Worm (Caenorhabditis elegans) whole organism, L4 larva: ENCODE results near the gene T09B9.4.

Experiments
- F10B5.3 ChIP-seq: sonication (generic microtip); optimal IDR thresholded peaks from 2 replicates; lab custom pipeline; 2016; ENCODE audit warnings: mild to moderate bottlenecking, missing genetic modification characterization, missing compliant biosample characterization
- F37D6.2 ChIP-seq: sonication (generic microtip); optimal IDR thresholded peaks from 2 replicates; lab custom pipeline; 2016; ENCODE audit warnings: mild to moderate bottlenecking, missing genetic modification characterization, missing compliant biosample characterization
- T20F7.1 ChIP-seq: fragments of 200-800 bp; sonication (Bioruptor generic); optimal IDR thresholded peaks from 2 replicates; lab custom pipeline; 2018; ENCODE audit warnings: mild to moderate bottlenecking, missing genetic modification characterization, missing compliant biosample characterization
- T26A8.4 ChIP-seq: fragments of 200-800 bp; sonication (Bioruptor generic); IDR thresholded peaks from 2 replicates; pipeline ENCODE4 v1.3.6; 2022; ENCODE audit warnings: missing genetic modification characterization, missing compliant biosample characterization
- Y48G9A.11 ChIP-seq: fragments of 200-800 bp; sonication (Bioruptor generic); IDR thresholded peaks from 2 replicates; pipeline ENCODE4 v1.3.6; 2022; ENCODE audit warnings: missing genetic modification reagents, missing genetic modification characterization, missing compliant biosample characterization
- Y5F2A.4 ChIP-seq: fragments of 200-800 bp; sonication (Bioruptor generic); optimal IDR thresholded peaks from 2 replicates; lab custom pipeline; 2018; ENCODE audit warnings: mild to moderate bottlenecking, missing genetic modification characterization, missing compliant biosample characterization
- ZK546.5 ChIP-seq, 2 experiments: sonication (generic microtip); optimal IDR thresholded peaks; 2 replicates each; lab custom pipeline; 2017; ENCODE audit warnings: missing biosample characterization in 2 of 2, missing genetic modification characterization in 2 of 2
- aly-2 ChIP-seq: sonication (generic microtip); optimal IDR thresholded peaks from 2 replicates; lab custom pipeline; 2018; ENCODE audit warnings: missing biosample characterization, missing genetic modification characterization
- arid-1 ChIP-seq: fragments of 200-800 bp; sonication (Bioruptor generic); conservative IDR thresholded peaks from 2 replicates; pipeline ENCODE4 v1.3.6; 2022; ENCODE audit warnings: missing genetic modification reagents, missing genetic modification characterization, missing compliant biosample characterization
- ceh-20 ChIP-seq: fragments of 200-800 bp; sonication (Bioruptor generic); IDR thresholded peaks from 2 replicates; pipeline ENCODE4 v1.3.6; 2022; ENCODE audit warnings: missing genetic modification reagents, missing genetic modification characterization, missing compliant biosample characterization
- ceh-28 ChIP-seq: fragments of 150-350 bp; optimal IDR thresholded peaks from 2 replicates; lab custom pipeline; 2014; ENCODE audit warnings: missing biosample characterization, missing genetic modification reagents, missing genetic modification characterization
- ceh-62 ChIP-seq: sonication (generic microtip); optimal IDR thresholded peaks from 2 replicates; lab custom pipeline; 2017; ENCODE audit warnings: missing biosample characterization, missing genetic modification characterization
- ces-1 ChIP-seq: fragments of 150-350 bp; sonication (generic microtip); optimal IDR thresholded peaks from 4 replicates; lab custom pipeline; 2014; ENCODE audit warnings: missing biosample characterization, missing genetic modification reagents, missing genetic modification characterization
- cey-2 ChIP-seq: sonication (generic microtip); optimal IDR thresholded peaks from 3 replicates; lab custom pipeline; 2017; ENCODE audit warnings: missing genetic modification characterization, mild to moderate bottlenecking, missing compliant biosample characterization, antibody characterized with exemption, borderline replicate concordance; ENCODE audit not compliant: insufficient read depth
- ctbp-1 ChIP-seq: fragments of 200-800 bp; sonication (Bioruptor generic); IDR thresholded peaks from 2 replicates; pipeline ENCODE4 v1.3.6; 2022; ENCODE audit warnings: missing genetic modification reagents, missing genetic modification characterization, missing compliant biosample characterization
- daf-16 ChIP-seq, 3 experiments: sonication (generic microtip); optimal IDR thresholded peaks; 2 replicates each; lab custom pipeline; 2016 to 2017; ENCODE audit warnings: missing genetic modification characterization in 3 of 3, missing genetic modification reagents in 3 of 3, mild to moderate bottlenecking in 2 of 3, missing compliant biosample characterization in 2 of 3, missing biosample characterization in 1 of 3, moderate library complexity in 1 of 3
- daf-19 ChIP-seq: fragments of 200-800 bp; sonication (Bioruptor generic); conservative IDR thresholded peaks from 2 replicates; pipeline ENCODE4 v1.3.6; 2022; ENCODE audit warnings: missing genetic modification characterization, missing compliant biosample characterization
- fkh-10 ChIP-seq: fragments of 150-350 bp; optimal IDR thresholded peaks from 2 replicates; lab custom pipeline; 2014; ENCODE audit warnings: missing biosample characterization, missing genetic modification reagents, missing genetic modification characterization
- fos-1 ChIP-seq: fragments of 150-350 bp; optimal IDR thresholded peaks from 2 replicates; lab custom pipeline; 2014; ENCODE audit warnings: missing biosample characterization, missing genetic modification characterization
- hlh-11 ChIP-seq: fragments of 200-800 bp; sonication (Bioruptor generic); optimal IDR thresholded peaks from 2 replicates; lab custom pipeline; 2018; ENCODE audit warnings: mild to moderate bottlenecking, missing genetic modification characterization, missing compliant biosample characterization
- jun-1 ChIP-seq: fragments of 150-350 bp; optimal IDR thresholded peaks from 2 replicates; lab custom pipeline; 2014; ENCODE audit warnings: missing biosample characterization, missing genetic modification reagents, missing genetic modification characterization
- lin-38 ChIP-seq: fragments of 200-800 bp; sonication (Bioruptor generic); IDR thresholded peaks from 2 replicates; pipeline ENCODE4 v1.3.6; 2022; ENCODE audit warnings: missing genetic modification reagents, missing genetic modification characterization, missing compliant biosample characterization
- lin-39 ChIP-seq: fragments of 150-350 bp; optimal IDR thresholded peaks from 2 replicates; lab custom pipeline; 2014; ENCODE audit warnings: missing biosample characterization, missing genetic modification reagents, missing genetic modification characterization
- lsy-2 ChIP-seq, 2 experiments: fragments of 150-350 bp in 1 of 2; sonication (generic microtip) in 1 of 2; optimal IDR thresholded peaks; 2 replicates each; lab custom pipeline; 2014 to 2017; ENCODE audit warnings: missing biosample characterization in 2 of 2, missing genetic modification characterization in 2 of 2
- madf-9 ChIP-seq: fragments of 200-800 bp; sonication (Bioruptor generic); conservative IDR thresholded peaks from 2 replicates; pipeline ENCODE4 v1.3.6; 2022; ENCODE audit warnings: missing genetic modification reagents, missing genetic modification characterization, missing compliant biosample characterization
- mdl-1 ChIP-seq, 2 experiments: fragments of 150-350 bp in 1 of 2; sonication (generic microtip) in 1 of 2; optimal IDR thresholded peaks; 2 replicates each; lab custom pipeline; 2014 to 2017; ENCODE audit warnings: missing biosample characterization in 2 of 2, missing genetic modification characterization in 2 of 2
- mdt-29 ChIP-seq: fragments of 200-800 bp; sonication (Bioruptor generic); IDR thresholded peaks from 2 replicates; pipeline ENCODE4 v1.3.6; 2022; ENCODE audit warnings: missing genetic modification reagents, missing genetic modification characterization, missing compliant biosample characterization
- mxl-2 ChIP-seq: fragments of 200-800 bp; sonication (Bioruptor generic); conservative IDR thresholded peaks from 2 replicates; pipeline ENCODE4 v1.3.6; 2022; ENCODE audit warnings: missing genetic modification reagents, missing genetic modification characterization, missing compliant biosample characterization
- nhr-48 ChIP-seq: sonication (generic microtip); optimal IDR thresholded peaks from 2 replicates; lab custom pipeline; 2016; ENCODE audit warnings: mild to moderate bottlenecking, missing genetic modification characterization, missing compliant biosample characterization
- nhr-6 ChIP-seq: fragments of 150-350 bp; optimal IDR thresholded peaks from 2 replicates; lab custom pipeline; 2014; ENCODE audit warnings: missing biosample characterization, missing genetic modification characterization
- nhr-76 ChIP-seq: fragments of 150-350 bp; optimal IDR thresholded peaks from 2 replicates; lab custom pipeline; 2014; ENCODE audit warnings: missing biosample characterization, missing genetic modification characterization
- pha-4 ChIP-seq, 2 experiments: fragments of 150-350 bp in 1 of 2; fragments of 200-800 bp in 1 of 2; sonication (Bioruptor generic) in 1 of 2; IDR thresholded peaks in 1 of 2; optimal IDR thresholded peaks in 1 of 2; 2 replicates each; pipeline versions ENCODE4 v1.3.6 to Lab custom; 2014 to 2022; ENCODE audit warnings: missing genetic modification characterization in 2 of 2, missing genetic modification reagents in 2 of 2, missing biosample characterization in 1 of 2, missing compliant biosample characterization in 1 of 2
- php-3 ChIP-seq: fragments of 200-800 bp; sonication (Bioruptor generic); IDR thresholded peaks from 2 replicates; pipeline ENCODE4 v1.3.6; 2022; ENCODE audit warnings: missing genetic modification reagents, missing genetic modification characterization, missing compliant biosample characterization
- pqm-1 ChIP-seq: sonication (generic microtip); optimal IDR thresholded peaks from 2 replicates; lab custom pipeline; 2017; ENCODE audit warnings: missing biosample characterization, missing genetic modification characterization
- set-16 ChIP-seq: fragments of 200-800 bp; sonication (Bioruptor generic); IDR thresholded peaks from 2 replicates; pipeline ENCODE4 v1.3.6; 2022; ENCODE audit warnings: missing genetic modification reagents, missing genetic modification characterization, missing compliant biosample characterization
- snpc-4 ChIP-seq: fragments of 150-350 bp; optimal IDR thresholded peaks from 2 replicates; lab custom pipeline; 2014; ENCODE audit warnings: missing biosample characterization, missing genetic modification characterization
- tag-97 ChIP-seq: fragments of 200-800 bp; sonication (Bioruptor generic); IDR thresholded peaks from 2 replicates; pipeline ENCODE4 v1.3.6; 2022; ENCODE audit warnings: missing genetic modification characterization, missing compliant biosample characterization
- unc-39 ChIP-seq: sonication (generic microtip); optimal IDR thresholded peaks from 2 replicates; lab custom pipeline; 2017; ENCODE audit warnings: missing biosample characterization, missing genetic modification characterization
- vab-7 ChIP-seq: fragments of 200-800 bp; sonication (Bioruptor generic); IDR thresholded peaks from 2 replicates; pipeline ENCODE4 v1.3.6; 2022; ENCODE audit warnings: missing genetic modification reagents, missing genetic modification characterization, missing compliant biosample characterization
- zag-1 ChIP-seq: fragments of 150-350 bp; optimal IDR thresholded peaks from 2 replicates; lab custom pipeline; 2014; ENCODE audit warnings: missing biosample characterization, missing genetic modification characterization
- zfp-2 ChIP-seq: sonication (generic microtip); optimal IDR thresholded peaks from 2 replicates; lab custom pipeline; 2016; ENCODE audit warnings: mild to moderate bottlenecking, missing genetic modification characterization, missing compliant biosample characterization
- zfp-3 ChIP-seq: fragments of 200-800 bp; sonication (Bioruptor generic); conservative IDR thresholded peaks from 2 replicates; pipeline ENCODE4 v1.3.6; 2022; ENCODE audit warnings: missing genetic modification reagents, missing genetic modification characterization, missing compliant biosample characterization
- zip-2 ChIP-seq: fragments of 150-350 bp; optimal IDR thresholded peaks from 2 replicates; lab custom pipeline; 2014; ENCODE audit warnings: missing biosample characterization, missing genetic modification characterization
- ztf-11 ChIP-seq: fragments of 150-350 bp; optimal IDR thresholded peaks from 2 replicates; lab custom pipeline; 2014; ENCODE audit warnings: missing biosample characterization, missing genetic modification characterization
- ztf-7 ChIP-seq: fragments of 150-350 bp; optimal IDR thresholded peaks from 2 replicates; lab custom pipeline; 2014; ENCODE audit warnings: missing biosample characterization, missing genetic modification characterization

T09B9.4 gene

DNA sequence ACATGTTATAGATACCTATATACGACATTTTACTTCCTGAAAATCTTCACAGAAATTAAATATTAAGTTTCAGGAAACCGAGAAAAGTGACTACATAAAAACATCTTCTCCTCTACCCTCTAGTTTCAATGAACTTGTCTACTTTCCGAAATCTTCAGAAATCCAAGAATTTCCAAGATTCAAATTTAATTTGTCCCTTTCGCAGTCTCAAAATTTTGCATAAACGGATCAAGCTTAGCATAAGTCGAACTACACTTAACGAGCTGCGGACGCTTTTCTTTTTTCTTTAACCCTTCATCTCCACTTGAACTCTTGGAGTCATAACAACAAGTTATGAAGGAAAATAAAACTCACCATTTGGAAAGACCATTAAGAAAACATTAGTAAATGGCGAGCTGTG lies 31.3 kb upstream of the T09B9.4 start:
- TF ChIP-seq daf-19 (GFP tag; lab: Robert Waterston, UW) (no peak), zag-1 (tag; lab: Kevin White, UChicago) (no peak), zfp-2 (tag; lab: Kevin White, UChicago) (no peak), ces-1 (GFP tag; lab: Kevin White, UChicago) (peak; percentile 85), fkh-10 (GFP tag; lab: Kevin White, UChicago) (peak; percentile 72), mdt-29 (GFP tag; lab: Robert Waterston, UW) (no peak)

DNA sequence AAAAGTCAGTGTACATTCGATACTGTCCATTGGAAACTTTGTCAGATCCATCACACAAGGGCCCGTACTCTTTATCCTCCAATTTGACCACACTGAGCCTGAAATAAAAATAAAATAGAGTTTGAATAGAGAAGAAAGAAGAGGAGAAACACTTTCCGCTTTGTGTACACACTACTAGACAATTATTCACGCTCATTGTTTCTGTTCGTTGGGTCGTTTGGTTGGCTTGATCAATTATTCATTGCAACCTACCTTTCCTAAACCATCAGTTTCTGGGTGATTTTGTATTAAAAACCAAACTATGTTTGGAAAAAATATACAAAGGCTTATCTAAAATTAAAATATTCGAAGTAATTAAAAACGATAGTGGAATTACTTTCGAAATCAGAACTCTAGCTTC lies 30.6 kb upstream of the T09B9.4 start:
- no peak for TF ChIP-seq daf-19 (GFP tag; lab: Robert Waterston, UW)
- no peak for TF ChIP-seq zip-2 (tag; lab: Kevin White, UChicago)
- TF ChIP-seq lin-38 (GFP tag; lab: Robert Waterston, UW), result no peak
- TF ChIP-seq madf-9, result no peak
- TF ChIP-seq vab-7 (GFP tag; lab: Robert Waterston, UW), result no peak
- no peak for TF ChIP-seq ZK546.5 (tag; optimal IDR thresholded peaks at IDR 0.05; lab: Kevin White, UChicago)
- no peak for TF ChIP-seq zag-1 (tag; lab: Kevin White, UChicago)
- no peak for TF ChIP-seq set-16 (GFP tag; lab: Robert Waterston, UW)
- TF ChIP-seq ceh-62, result no peak
- no peak for TF ChIP-seq zfp-3 (GFP tag; lab: Robert Waterston, UW)
- TF ChIP-seq nhr-48 (tag; lab: Kevin White, UChicago), result no peak
- TF ChIP-seq ceh-20 (GFP tag; lab: Robert Waterston, UW), result no peak

DNA sequence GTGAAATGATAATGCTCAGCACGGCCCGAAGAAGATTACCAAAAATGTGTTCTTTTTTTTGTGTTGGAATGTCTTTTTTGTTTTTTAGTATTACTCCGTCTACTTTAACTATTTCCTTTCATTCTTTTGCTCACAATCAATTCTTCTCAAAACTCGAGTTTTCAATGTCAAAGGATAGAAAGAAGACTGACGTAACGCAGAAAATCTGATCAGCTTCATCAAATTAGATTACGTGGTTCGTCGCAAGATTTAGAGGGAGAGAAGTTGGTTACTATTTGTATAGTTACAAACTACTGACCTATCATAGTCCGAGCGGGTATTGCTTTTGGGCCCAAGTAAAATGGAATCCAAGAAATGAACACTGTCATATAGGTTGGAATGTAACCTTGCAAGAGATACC lies 29.5 kb upstream of the T09B9.4 start:
- TF ChIP-seq ctbp-1 (peak; percentile 27; the same call in 1 of the 2 replicates), nhr-76 (no peak), fkh-10 (GFP tag; lab: Kevin White, UChicago) (peak; percentile 93), ces-1 (GFP tag; lab: Kevin White, UChicago) (peak; percentile 90)

DNA sequence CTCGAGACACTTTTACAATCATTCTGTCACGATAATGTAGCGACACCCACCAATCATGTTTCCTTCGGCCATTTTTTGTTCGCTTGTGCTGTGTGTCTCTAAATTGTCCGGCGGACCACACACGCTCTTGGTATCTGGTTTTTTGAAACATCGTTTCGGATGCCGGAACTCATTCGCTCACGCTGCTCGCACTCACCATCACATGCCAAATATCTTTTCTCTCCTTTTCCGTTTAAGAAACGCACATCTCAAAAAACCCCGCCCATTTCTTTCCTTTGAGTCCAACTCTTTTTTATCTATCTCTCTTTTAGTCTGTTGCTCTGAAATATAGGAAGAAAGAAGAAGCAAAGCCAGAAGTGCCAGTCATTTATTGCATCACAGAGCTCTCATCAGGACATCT lies 24.4 kb upstream of the T09B9.4 start, which contains the start of gene F36G3.3:
Gene F36G3.3 (plus strand): TSS at position 306 of the 400 bp plus-strand sequence.
- TF ChIP-seq lsy-2 (tag; optimal IDR thresholded peaks at IDR 0.05; lab: Kevin White, UChicago) (peak in 1 of 2 experiments; percentile 19), unc-39 (tag; lab: Kevin White, UChicago) (no peak), zfp-2 (tag; lab: Kevin White, UChicago) (no peak), pqm-1 (no peak), snpc-4 (no peak), aly-2 (no peak), arid-1 (GFP tag; lab: Robert Waterston, UW) (no peak), Y48G9A.11 (GFP tag; lab: Robert Waterston, UW) (no peak), cey-2 (tag; lab: Kevin White, UChicago) (no peak), nhr-6 (tag; lab: Kevin White, UChicago) (no peak), php-3 (GFP tag; lab: Robert Waterston, UW) (no peak), T20F7.1 (GFP tag; lab: Kevin White, UChicago) (no peak), fkh-10 (GFP tag; lab: Kevin White, UChicago) (peak; percentile 54), F10B5.3 (tag; lab: Kevin White, UChicago) (no peak), T26A8.4 (GFP tag; lab: Robert Waterston, UW) (no peak), mxl-2 (GFP tag; lab: Robert Waterston, UW) (no peak), daf-16 (GFP tag; optimal IDR thresholded peaks at IDR 0.05; lab: Kevin White, UChicago) (no peak), daf-16 (tag; optimal IDR thresholded peaks at IDR 0.05; lab: Kevin White, UChicago) (no peak), hlh-11 (tag; lab: Kevin White, UChicago) (no peak), pha-4 (GFP tag; IDR thresholded peaks at IDR 0.05; lab: Robert Waterston, UW) (no peak), pha-4 (tag; optimal IDR thresholded peaks at IDR 0.05; lab: Kevin White, UChicago) (no peak), Y5F2A.4 (GFP tag; lab: Kevin White, UChicago) (no peak), ceh-28 (tag; lab: Kevin White, UChicago) (no peak), lin-39 (tag; lab: Kevin White, UChicago) (no peak), ztf-7 (no peak), ztf-11 (no peak), tag-97 (no peak), fos-1 (tag; lab: Kevin White, UChicago) (no peak), ctbp-1 (peak; percentile 48; the same call in 1 of the 2 replicates), mdl-1 (tag; optimal IDR thresholded peaks at IDR 0.05; lab: Kevin White, UChicago) (peak in 1 of 2 experiments; percentile 20), F37D6.2 (no peak), jun-1 (tag; lab: Kevin White, UChicago) (no peak)
